Fruit fly (Drosophila melanogaster): ENCODE data around the gene CG43783.

DNA sequence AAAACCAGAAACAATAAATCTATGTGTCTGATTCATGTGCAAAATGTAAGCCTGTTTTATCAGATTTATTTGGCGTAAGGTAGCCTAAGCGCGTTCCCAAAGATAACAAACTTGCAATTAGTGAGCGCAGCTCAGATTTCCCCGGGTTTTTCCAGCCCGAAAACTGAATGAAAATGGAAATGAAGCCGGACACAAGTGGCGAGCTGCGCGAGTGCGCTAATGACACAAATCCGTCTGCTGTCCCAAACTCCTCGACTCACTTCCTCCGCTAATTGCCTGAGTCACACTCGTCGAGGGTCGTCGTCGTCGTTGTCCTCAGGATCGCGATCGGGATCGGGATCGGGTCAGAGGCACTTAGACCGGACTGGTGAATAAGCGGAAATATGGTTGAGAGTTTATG is 48.5 kb upstream of the CG43783 start:
- TF ChIP-seq Abd-B (GFP tag; optimal IDR thresholded peaks at IDR 0.05) = no peak
- TF ChIP-seq usp (GFP tag; optimal IDR thresholded peaks at IDR 0.05) = no peak
- TF ChIP-seq sage (GFP tag; optimal IDR thresholded peaks at IDR 0.05) = no peak
- TF ChIP-seq pan (optimal IDR thresholded peaks at IDR 0.05) = no peak
- TF ChIP-seq Sp1 (GFP tag; optimal IDR thresholded peaks at IDR 0.05) = no peak
- TF ChIP-seq Hr78 (GFP tag; optimal IDR thresholded peaks at IDR 0.05) = no peak
- TF ChIP-seq Dfd (GFP tag; optimal IDR thresholded peaks at IDR 0.05) = no peak
- no peak for TF ChIP-seq jim (GFP tag; optimal IDR thresholded peaks at IDR 0.05)
- no peak for TF ChIP-seq GATAd (GFP tag; optimal IDR thresholded peaks at IDR 0.05)
- no peak for TF ChIP-seq OdsH (GFP tag; optimal IDR thresholded peaks at IDR 0.05)
- no peak for TF ChIP-seq Mio (GFP tag; optimal IDR thresholded peaks at IDR 0.05)
- no peak for TF ChIP-seq Vsx2 (GFP tag; optimal IDR thresholded peaks at IDR 0.05; ENCODE audit: partially characterized antibody)
